Worm (Caenorhabditis elegans) whole organism, L4/young adult: ENCODE results near the gene hex-1.

ENCODE experiments used
- dao-5 ChIP-seq: sonication (generic microtip); optimal IDR thresholded peaks from 2 replicates; lab custom pipeline; 2016; ENCODE audit warnings: missing genotype, missing genetic modification characterization, moderate library complexity, missing compliant biosample characterization
- him-1 ChIP-seq: sonication (generic microtip); optimal IDR thresholded peaks from 2 replicates; lab custom pipeline; 2016; ENCODE audit warnings: missing genotype, missing genetic modification reagents, missing genetic modification characterization, missing compliant biosample characterization

DNA sequence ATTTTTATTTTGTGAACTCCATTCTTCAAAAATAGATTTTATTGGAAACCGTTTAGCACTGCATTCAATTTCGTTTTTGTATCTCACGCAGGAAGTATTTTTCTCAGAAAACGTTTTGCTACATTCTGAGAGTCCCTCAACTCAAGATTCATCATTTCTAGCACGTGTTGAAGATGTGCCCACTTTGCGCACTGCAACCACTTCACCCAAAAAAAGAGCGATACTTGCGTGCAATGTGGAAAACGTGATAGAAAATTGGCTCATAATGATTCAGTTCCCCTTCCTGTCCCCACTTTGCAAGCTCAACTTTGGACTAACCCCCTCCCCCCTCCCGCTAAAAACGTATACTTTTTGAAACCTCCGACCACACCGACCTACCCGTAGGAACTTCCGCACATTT, 44.1 kb downstream of the hex-1 start:
- TF ChIP-seq dao-5 (tag; lab: Kevin White, UChicago), result no peak
- TF ChIP-seq him-1 (tag; lab: Kevin White, UChicago), result no peak
